Worm (Caenorhabditis elegans): ENCODE data around the gene cct-2.

The cct-2 gene

ce11 chrII:8889589-8889988 is 38.0 kb upstream of the cct-2 start:
- TF ChIP-seq R02D3.7 (tag; optimal IDR thresholded peaks at IDR 0.05) (no peak), fos-1 (tag; optimal IDR thresholded peaks at IDR 0.05) (no peak), lsy-2 (tag; optimal IDR thresholded peaks at IDR 0.05) (no peak), mbf-1 (tag; optimal IDR thresholded peaks at IDR 0.05) (no peak), Y55F3AM.14 (GFP tag; optimal IDR thresholded peaks at IDR 0.05) (no peak), alr-1 (tag; optimal IDR thresholded peaks at IDR 0.05) (no peak), C34F6.9 (tag; optimal IDR thresholded peaks at IDR 0.05) (no peak), ceh-82 (tag; optimal IDR thresholded peaks at IDR 0.05) (no peak), aly-2 (tag; optimal IDR thresholded peaks at IDR 0.05) (no peak), lin-39 (tag; optimal IDR thresholded peaks at IDR 0.05) (no peak), mdl-1 (tag; optimal IDR thresholded peaks at IDR 0.05) (no peak), nhr-23 (tag; optimal IDR thresholded peaks at IDR 0.05) (no peak), unc-62 (GFP tag; optimal IDR thresholded peaks at IDR 0.05) (no peak), ztf-4 (tag; optimal IDR thresholded peaks at IDR 0.05) (no peak), elt-1 (tag; optimal IDR thresholded peaks at IDR 0.05) (no peak), dmd-4 (tag; optimal IDR thresholded peaks at IDR 0.05) (no peak)

- TF ChIP-seq blmp-1 (tag; optimal IDR thresholded peaks at IDR 0.05; ENCODE audit: insufficient read depth) (no peak), mdl-1 (tag; optimal IDR thresholded peaks at IDR 0.05) (no peak), nhr-25 (tag; optimal IDR thresholded peaks at IDR 0.05) (no peak), C34F6.9 (tag; optimal IDR thresholded peaks at IDR 0.05) (no peak), snpc-4 (tag; optimal IDR thresholded peaks at IDR 0.05) (no peak), sma-9 (GFP tag; optimal IDR thresholded peaks at IDR 0.05) (no peak), sma-9 (tag; optimal IDR thresholded peaks at IDR 0.05) (no peak), elt-3 (tag; optimal IDR thresholded peaks at IDR 0.05) (no peak), mbf-1 (tag; optimal IDR thresholded peaks at IDR 0.05) (no peak), ceh-16 (tag; optimal IDR thresholded peaks at IDR 0.05) (no peak), nhr-23 (tag; optimal IDR thresholded peaks at IDR 0.05) (no peak)
These were observed 37.5 kb upstream of the cct-2 start for ce11 chrII:8890017-8890416.

ce11 chrII:8890530-8890929 is 37.0 kb upstream of the cct-2 start:
- TF ChIP-seq ztf-4 (tag; optimal IDR thresholded peaks at IDR 0.05) (no peak), nhr-23 (tag; optimal IDR thresholded peaks at IDR 0.05) (no peak), unc-62 (GFP tag; optimal IDR thresholded peaks at IDR 0.05) (no peak), lsy-2 (tag; optimal IDR thresholded peaks at IDR 0.05) (no peak), lin-13 (GFP tag; optimal IDR thresholded peaks at IDR 0.05) (no peak), alr-1 (tag; optimal IDR thresholded peaks at IDR 0.05) (no peak)

ce11 chrII:8891042-8891441 is 36.5 kb upstream of the cct-2 start:
- no peak for TF ChIP-seq nhr-129 (tag; optimal IDR thresholded peaks at IDR 0.05)
- TF ChIP-seq lsy-2 (tag; optimal IDR thresholded peaks at IDR 0.05): peak in 1 of 2 experiments; percentile 39

- TF ChIP-seq C34F6.9 (tag; optimal IDR thresholded peaks at IDR 0.05) (peak; percentile 19), nhr-129 (tag; optimal IDR thresholded peaks at IDR 0.05) (peak; percentile 8), ama-1 (optimal IDR thresholded peaks at IDR 0.05) (no peak), unc-55 (GFP tag; optimal IDR thresholded peaks at IDR 0.05) (no peak), lin-11 (tag; optimal IDR thresholded peaks at IDR 0.05) (peak; percentile 6)
These were observed 35.9 kb upstream of the cct-2 start for ce11 chrII:8891606-8892005.

ce11 chrII:8895398-8895797 is 32.1 kb upstream of the cct-2 start:
- TF ChIP-seq egl-27 (tag; optimal IDR thresholded peaks at IDR 0.05) (no peak), ztf-1 (GFP tag; conservative IDR thresholded peaks at IDR 0.05) (no peak), mab-5 (tag; optimal IDR thresholded peaks at IDR 0.05) (no peak), lin-11 (tag; optimal IDR thresholded peaks at IDR 0.05) (no peak), skn-1 (tag; optimal IDR thresholded peaks at IDR 0.05) (no peak), nhr-23 (tag; optimal IDR thresholded peaks at IDR 0.05) (no peak), ztf-11 (tag; optimal IDR thresholded peaks at IDR 0.05) (no peak), gmeb-1 (tag; optimal IDR thresholded peaks at IDR 0.05) (no peak), fos-1 (tag; optimal IDR thresholded peaks at IDR 0.05) (no peak), R02D3.7 (tag; optimal IDR thresholded peaks at IDR 0.05) (no peak), ztf-4 (tag; optimal IDR thresholded peaks at IDR 0.05) (no peak), blmp-1 (tag; optimal IDR thresholded peaks at IDR 0.05; ENCODE audit: insufficient read depth) (no peak), aly-2 (tag; optimal IDR thresholded peaks at IDR 0.05) (no peak), alr-1 (tag; optimal IDR thresholded peaks at IDR 0.05) (no peak), mdl-1 (tag; optimal IDR thresholded peaks at IDR 0.05) (no peak)

All from whole organism, L2 larva.